Fruit fly (Drosophila melanogaster): ENCODE measurements around the gene Tasp1.

Gene Tasp1

dm6 chr3L:16105528-16105927, 18.2 kb upstream of the Tasp1 start, which contains the start of the genes IntS9 and CG43295:
TSS of gene IntS9 (minus strand) at chr3L:16105627.
TSS of gene CG43295 (plus strand) at chr3L:16105852.
- TF ChIP-seq CG8159 (tag; optimal IDR thresholded peaks at IDR 0.05) = no peak
- TF ChIP-seq D1 (tag; optimal IDR thresholded peaks at IDR 0.05) = no peak
- no peak for TF ChIP-seq Pif1B (GFP tag; optimal IDR thresholded peaks at IDR 0.05)
- no peak for TF ChIP-seq EcR (GFP tag; optimal IDR thresholded peaks at IDR 0.05)
- no peak for TF ChIP-seq CG10348 (GFP tag; IDR thresholded peaks at IDR 0.05)
- peak; percentile 91 for TF ChIP-seq fd96Ca (GFP tag; IDR thresholded peaks at IDR 0.05)
- peak; percentile 81 for TF ChIP-seq CG15710 (tag; optimal IDR thresholded peaks at IDR 0.05)
- TF ChIP-seq CG12605 (GFP tag; IDR thresholded peaks at IDR 0.05) = peak; percentile 72
- TF ChIP-seq CG4496 (GFP tag; IDR thresholded peaks at IDR 0.05) = peak; percentile 88
- TF ChIP-seq CG9948 (tag; optimal IDR thresholded peaks at IDR 0.05) = peak; percentile 67
- peak; percentile 77 for TF ChIP-seq Snoo (tag; optimal IDR thresholded peaks at IDR 0.05)
- TF ChIP-seq CG17806 (tag; optimal IDR thresholded peaks at IDR 0.05) = peak; percentile 83
- TF ChIP-seq rn (GFP tag; IDR thresholded peaks at IDR 0.05) = peak; percentile 61; the same call in 1 of the 2 replicates
- peak; percentile 84 for TF ChIP-seq Ets98B (GFP tag; IDR thresholded peaks at IDR 0.05)
- peak; percentile 73 for TF ChIP-seq CG34367 (tag; optimal IDR thresholded peaks at IDR 0.05)
- TF ChIP-seq gl (tag; optimal IDR thresholded peaks at IDR 0.05) = peak; percentile 71
- TF ChIP-seq CG14655 (GFP tag; optimal IDR thresholded peaks at IDR 0.05) = no peak
- TF ChIP-seq CG32121 (GFP tag; IDR thresholded peaks at IDR 0.05) = peak; percentile 74

- TF ChIP-seq Snoo (tag; optimal IDR thresholded peaks at IDR 0.05) = no peak
Measured at dm6 chr3L:16100059-16100458, 12.7 kb upstream of the Tasp1 start, which contains the start of gene IleRS-m. TSS of gene IleRS-m (plus strand) at chr3L:16100280.

DNA sequence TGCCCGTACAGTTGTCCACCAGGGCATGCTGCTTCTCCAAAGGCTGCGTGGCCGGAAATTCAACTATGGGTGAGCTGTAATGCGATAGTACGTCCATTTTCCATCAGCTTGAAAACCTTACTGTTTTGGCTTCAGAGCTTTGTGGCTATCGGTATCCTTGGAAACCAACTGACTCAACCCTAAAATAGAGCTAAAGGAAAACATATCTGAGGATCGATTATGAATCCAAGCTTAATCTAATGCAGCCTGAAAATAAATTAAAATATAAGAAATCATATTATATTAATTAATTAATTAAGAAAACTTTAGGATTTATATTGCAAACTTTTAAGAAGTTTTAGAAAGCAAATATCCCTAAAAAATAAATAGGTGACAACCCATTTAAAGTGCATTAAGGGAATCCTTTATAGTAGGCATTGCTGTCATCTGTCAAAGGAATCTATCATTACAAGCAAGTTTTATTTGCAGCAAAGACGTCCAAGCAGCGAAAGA, 10.1 kb upstream of the Tasp1 start, which contains the start of the genes CG13074 and ATPsynbetaL:
Gene CG13074, minus strand, starts transcription at position 101 of the 492 bp plus-strand sequence.
Gene ATPsynbetaL, plus strand, starts transcription at position 442 of the 492 bp plus-strand sequence.
- TF ChIP-seq CG14655 (GFP tag; optimal IDR thresholded peaks at IDR 0.05) (no peak), CG15710 (tag; optimal IDR thresholded peaks at IDR 0.05) (no peak), Ets98B (GFP tag; IDR thresholded peaks at IDR 0.05) (no peak), rn (GFP tag; IDR thresholded peaks at IDR 0.05) (no peak), CG34367 (tag; optimal IDR thresholded peaks at IDR 0.05) (no peak), CG8301 (tag; optimal IDR thresholded peaks at IDR 0.05) (no peak), gl (tag; optimal IDR thresholded peaks at IDR 0.05) (no peak), Snoo (tag; optimal IDR thresholded peaks at IDR 0.05) (no peak), CG12605 (GFP tag; IDR thresholded peaks at IDR 0.05) (no peak)

- TF ChIP-seq CG34367 (tag; optimal IDR thresholded peaks at IDR 0.05) (no peak), fd96Ca (GFP tag; IDR thresholded peaks at IDR 0.05) (no peak), CG32121 (GFP tag; IDR thresholded peaks at IDR 0.05) (no peak), Pif1B (GFP tag; optimal IDR thresholded peaks at IDR 0.05) (no peak), CG8159 (tag; optimal IDR thresholded peaks at IDR 0.05) (no peak), Pif1A (GFP tag; optimal IDR thresholded peaks at IDR 0.05) (no peak), CG17806 (tag; optimal IDR thresholded peaks at IDR 0.05) (no peak), CG15710 (tag; optimal IDR thresholded peaks at IDR 0.05) (no peak), CG14655 (GFP tag; optimal IDR thresholded peaks at IDR 0.05) (no peak), CG8301 (tag; optimal IDR thresholded peaks at IDR 0.05) (no peak), CG12605 (GFP tag; IDR thresholded peaks at IDR 0.05) (no peak), CG9948 (tag; optimal IDR thresholded peaks at IDR 0.05) (no peak), CG13204 (GFP tag; optimal IDR thresholded peaks at IDR 0.05) (no peak), Ets98B (GFP tag; IDR thresholded peaks at IDR 0.05) (no peak), EcR (GFP tag; optimal IDR thresholded peaks at IDR 0.05) (no peak), gl (tag; optimal IDR thresholded peaks at IDR 0.05) (no peak), Snoo (tag; optimal IDR thresholded peaks at IDR 0.05) (no peak), CG4496 (GFP tag; IDR thresholded peaks at IDR 0.05) (no peak), CG10348 (GFP tag; IDR thresholded peaks at IDR 0.05) (no peak), D1 (tag; optimal IDR thresholded peaks at IDR 0.05) (no peak)
Measured at dm6 chr3L:16090330-16090803, 3.0 kb upstream of the Tasp1 start, which contains the start of the genes CG5235 and ClC-c. TSS of gene CG5235 (minus strand) at chr3L:16090392. TSS of gene ClC-c (plus strand) at chr3L:16090454.

DNA sequence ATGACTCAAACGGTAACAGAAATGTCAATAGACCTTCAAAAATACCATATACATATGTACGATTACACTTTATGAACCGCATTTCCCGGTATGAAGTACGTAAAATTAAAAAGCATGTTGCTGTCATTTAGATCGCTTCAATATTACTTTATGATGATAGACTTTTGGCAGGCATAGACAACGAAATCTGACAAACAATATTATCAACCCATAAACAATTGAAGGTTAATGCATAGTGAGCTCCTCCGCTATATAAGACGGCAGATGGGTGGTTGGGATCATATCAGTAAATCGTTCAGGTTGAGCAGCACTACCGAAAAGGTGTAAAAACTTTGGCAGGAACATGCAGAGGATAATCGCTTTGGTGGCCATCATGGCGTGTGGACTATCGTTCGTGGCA, 3.6 kb downstream of the Tasp1 start, which contains the start of gene CG13075:
Gene CG13075, plus strand, starts transcription at position 301 of the 400 bp plus-strand sequence.
- TF ChIP-seq CG8301 (tag; optimal IDR thresholded peaks at IDR 0.05) (no peak), CG9948 (tag; optimal IDR thresholded peaks at IDR 0.05) (no peak), CG4496 (GFP tag; IDR thresholded peaks at IDR 0.05) (no peak), Snoo (tag; optimal IDR thresholded peaks at IDR 0.05) (no peak), rn (GFP tag; IDR thresholded peaks at IDR 0.05) (no peak), EcR (GFP tag; optimal IDR thresholded peaks at IDR 0.05) (no peak), CG8159 (tag; optimal IDR thresholded peaks at IDR 0.05) (no peak), Pif1B (GFP tag; optimal IDR thresholded peaks at IDR 0.05) (no peak), CG14655 (GFP tag; optimal IDR thresholded peaks at IDR 0.05) (no peak), CG13204 (GFP tag; optimal IDR thresholded peaks at IDR 0.05) (no peak), gl (tag; optimal IDR thresholded peaks at IDR 0.05) (no peak), CG15710 (tag; optimal IDR thresholded peaks at IDR 0.05) (no peak), CG12605 (GFP tag; IDR thresholded peaks at IDR 0.05) (no peak), CG32121 (GFP tag; IDR thresholded peaks at IDR 0.05) (no peak), D1 (tag; optimal IDR thresholded peaks at IDR 0.05) (no peak), CG34367 (tag; optimal IDR thresholded peaks at IDR 0.05) (no peak), fd96Ca (GFP tag; IDR thresholded peaks at IDR 0.05) (no peak), CG17806 (tag; optimal IDR thresholded peaks at IDR 0.05) (no peak), Pif1A (GFP tag; optimal IDR thresholded peaks at IDR 0.05) (no peak)

DNA sequence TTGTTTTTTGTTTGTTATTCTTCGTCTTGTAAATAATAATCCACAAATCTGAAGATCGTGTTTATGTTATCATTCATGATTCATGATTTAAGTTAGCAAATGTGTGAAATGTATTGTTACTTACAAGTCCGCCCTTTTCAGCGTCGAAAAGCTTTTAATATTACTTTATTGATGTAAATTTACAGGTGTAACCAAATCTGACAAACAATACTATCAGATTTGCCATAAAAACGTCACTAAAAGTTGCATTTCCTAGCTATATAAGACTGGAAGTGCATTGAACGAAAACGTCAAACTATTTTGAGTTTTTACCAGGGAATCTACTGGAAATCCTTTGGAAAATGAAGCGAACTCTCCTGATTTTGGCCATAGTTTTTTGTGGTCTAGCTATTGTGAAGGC, 5.1 kb downstream of the Tasp1 start, which contains the start of gene CG33258:
Gene CG33258, plus strand, starts transcription at position 301 of the 400 bp plus-strand sequence.
- no peak for TF ChIP-seq CG9948 (tag; optimal IDR thresholded peaks at IDR 0.05)
